Worm (Caenorhabditis elegans): ENCODE data around the gene msp-74.

Gene msp-74

ce11 chrII:5103189-5103588 lies 11.9 kb downstream of the msp-74 start:
- no peak for TF ChIP-seq nhr-25 (tag; optimal IDR thresholded peaks at IDR 0.05)
- TF ChIP-seq lin-39 (tag; optimal IDR thresholded peaks at IDR 0.05), result no peak
- TF ChIP-seq fos-1 (tag; optimal IDR thresholded peaks at IDR 0.05), result peak; percentile 34
- peak; percentile 46 for TF ChIP-seq blmp-1 (tag; optimal IDR thresholded peaks at IDR 0.05; ENCODE audit: insufficient read depth)
- no peak for TF ChIP-seq nhr-129 (tag; optimal IDR thresholded peaks at IDR 0.05)
- TF ChIP-seq ZK546.5 (tag; optimal IDR thresholded peaks at IDR 0.05), result no peak

- TF ChIP-seq ztf-4 (tag; optimal IDR thresholded peaks at IDR 0.05) (no peak), nhr-11 (tag; optimal IDR thresholded peaks at IDR 0.05) (no peak), sem-4 (tag; optimal IDR thresholded peaks at IDR 0.05) (no peak), unc-55 (GFP tag; optimal IDR thresholded peaks at IDR 0.05) (no peak), nhr-25 (tag; optimal IDR thresholded peaks at IDR 0.05) (no peak), nhr-129 (tag; optimal IDR thresholded peaks at IDR 0.05) (no peak), unc-62 (GFP tag; optimal IDR thresholded peaks at IDR 0.05) (no peak), aly-2 (tag; optimal IDR thresholded peaks at IDR 0.05) (no peak), mab-5 (tag; optimal IDR thresholded peaks at IDR 0.05) (no peak), crh-2 (tag; optimal IDR thresholded peaks at IDR 0.05) (no peak), nhr-12 (tag; optimal IDR thresholded peaks at IDR 0.05) (no peak), nhr-6 (tag; optimal IDR thresholded peaks at IDR 0.05) (no peak)
These were observed 13.4 kb downstream of the msp-74 start, which contains the start of the genes idpb-3 and idpb-1 for ce11 chrII:5101701-5102100. Gene idpb-3 (minus strand): TSS chrII:5101801. Gene idpb-1 (plus strand): TSS chrII:5101984.

ce11 chrII:5099649-5100048 lies 15.5 kb downstream of the msp-74 start, which contains the start of gene C04G6.6:
Gene C04G6.6 (minus strand): TSS chrII:5099749.
- TF ChIP-seq mbf-1 (tag; optimal IDR thresholded peaks at IDR 0.05), result no peak
- no peak for TF ChIP-seq ztf-4 (tag; optimal IDR thresholded peaks at IDR 0.05)
- TF ChIP-seq nhr-11 (tag; optimal IDR thresholded peaks at IDR 0.05), result no peak
- TF ChIP-seq gmeb-1 (tag; optimal IDR thresholded peaks at IDR 0.05), result no peak
- no peak for TF ChIP-seq unc-39 (tag; optimal IDR thresholded peaks at IDR 0.05)
- TF ChIP-seq ama-1 (optimal IDR thresholded peaks at IDR 0.05), result no peak
- TF ChIP-seq lsy-2 (tag; optimal IDR thresholded peaks at IDR 0.05), result no peak
- no peak for TF ChIP-seq egl-27 (tag; optimal IDR thresholded peaks at IDR 0.05)

ce11 chrII:5099034-5099433 lies 16.1 kb downstream of the msp-74 start:
- TF ChIP-seq ceh-16 (tag; optimal IDR thresholded peaks at IDR 0.05) (no peak), elt-3 (tag; optimal IDR thresholded peaks at IDR 0.05) (no peak), R02D3.7 (tag; optimal IDR thresholded peaks at IDR 0.05) (no peak), lin-39 (tag; optimal IDR thresholded peaks at IDR 0.05) (no peak), C34F6.9 (tag; optimal IDR thresholded peaks at IDR 0.05) (no peak), sem-4 (tag; optimal IDR thresholded peaks at IDR 0.05) (no peak), unc-55 (GFP tag; optimal IDR thresholded peaks at IDR 0.05) (no peak), sma-9 (GFP tag; optimal IDR thresholded peaks at IDR 0.05) (no peak), sma-9 (tag; optimal IDR thresholded peaks at IDR 0.05) (no peak), ama-1 (optimal IDR thresholded peaks at IDR 0.05) (no peak), fos-1 (tag; optimal IDR thresholded peaks at IDR 0.05) (no peak), nhr-77 (tag; optimal IDR thresholded peaks at IDR 0.05) (no peak), F13H6.1 (tag; optimal IDR thresholded peaks at IDR 0.05) (no peak), elt-1 (tag; optimal IDR thresholded peaks at IDR 0.05) (no peak), lin-11 (tag; optimal IDR thresholded peaks at IDR 0.05) (no peak), nhr-21 (tag; optimal IDR thresholded peaks at IDR 0.05) (no peak), ZK546.5 (tag; optimal IDR thresholded peaks at IDR 0.05) (no peak), sma-3 (GFP tag; optimal IDR thresholded peaks at IDR 0.05) (no peak), nhr-11 (tag; optimal IDR thresholded peaks at IDR 0.05) (no peak), alr-1 (tag; optimal IDR thresholded peaks at IDR 0.05) (no peak), ztf-4 (tag; optimal IDR thresholded peaks at IDR 0.05) (no peak)

ce11 chrII:5093945-5094344 lies 21.2 kb downstream of the msp-74 start, which contains the start of gene C04G6.13:
Gene C04G6.13 (plus strand): TSS chrII:5094245.
- TF ChIP-seq ztf-4 (tag; optimal IDR thresholded peaks at IDR 0.05) (no peak), mbf-1 (tag; optimal IDR thresholded peaks at IDR 0.05) (no peak), unc-39 (tag; optimal IDR thresholded peaks at IDR 0.05) (no peak), sma-9 (GFP tag; optimal IDR thresholded peaks at IDR 0.05) (no peak), sma-9 (tag; optimal IDR thresholded peaks at IDR 0.05) (no peak), alr-1 (tag; optimal IDR thresholded peaks at IDR 0.05) (no peak), nhr-21 (tag; optimal IDR thresholded peaks at IDR 0.05) (no peak), sma-3 (GFP tag; optimal IDR thresholded peaks at IDR 0.05) (no peak), gmeb-1 (tag; optimal IDR thresholded peaks at IDR 0.05) (no peak), dmd-4 (tag; optimal IDR thresholded peaks at IDR 0.05) (no peak), nhr-10 (tag; optimal IDR thresholded peaks at IDR 0.05) (no peak), skn-1 (tag; optimal IDR thresholded peaks at IDR 0.05) (no peak)
